Worm (Caenorhabditis elegans) whole organism, young adult: Measurements from ENCODE around the gene C14B1.8.
"Not testable (repeated sequence)": the region's sequence is repeated elsewhere in the genome, so short reads cannot be mapped to it uniquely, and the experiment has no call there.

ENCODE experiments used
- athp-1 ChIP-seq: sonication (generic microtip); optimal IDR thresholded peaks from 2 replicates; lab custom pipeline; 2017; ENCODE audit warnings: mild to moderate bottlenecking, missing genetic modification characterization, missing compliant biosample characterization
- ccch-3 ChIP-seq: fragments of 200-800 bp; sonication (Bioruptor generic); optimal IDR thresholded peaks from 2 replicates; lab custom pipeline; 2018; ENCODE audit warnings: mild to moderate bottlenecking, missing genetic modification characterization, missing compliant biosample characterization
- dpl-1 ChIP-seq: fragments of 150-350 bp; optimal IDR thresholded peaks from 2 replicates; lab custom pipeline; 2014; ENCODE audit warnings: missing biosample characterization, missing genetic modification reagents, missing genetic modification characterization
- hlh-26 ChIP-seq: fragments of 200-800 bp; sonication (Bioruptor generic); conservative IDR thresholded peaks from 2 replicates; pipeline ENCODE4 v1.3.6; 2022; ENCODE audit warnings: missing genetic modification reagents, missing genetic modification characterization, missing compliant biosample characterization
- lsy-27 ChIP-seq: sonication (generic microtip); optimal IDR thresholded peaks from 2 replicates; lab custom pipeline; 2017; ENCODE audit warnings: missing genetic modification characterization, mild to moderate bottlenecking, missing compliant biosample characterization, antibody characterized with exemption, missing genotype, borderline replicate concordance; ENCODE audit not compliant: insufficient read depth
- madf-6 ChIP-seq: fragments of 200-800 bp; sonication (Bioruptor generic); IDR thresholded peaks from 2 replicates; pipeline ENCODE4 v1.3.6; 2022; ENCODE audit warnings: missing genetic modification reagents, missing genetic modification characterization, missing compliant biosample characterization
- snpc-3.4 ChIP-seq: sonication (generic microtip); optimal IDR thresholded peaks from 2 replicates; lab custom pipeline; 2017; ENCODE audit warnings: missing genetic modification characterization, mild to moderate bottlenecking, missing compliant biosample characterization, antibody characterized with exemption, moderate library complexity, missing genotype, missing genetic modification reagents
- snpc-4 ChIP-seq, 5 experiments: fragments of 150-350 bp in 1 of 5; sonication (generic microtip) in 4 of 5; optimal IDR thresholded peaks; 2 replicates each; lab custom pipeline; 2014 to 2018; ENCODE audit warnings: missing genetic modification characterization in 5 of 5, missing biosample characterization in 3 of 5, antibody characterized with exemption in 2 of 5, mild to moderate bottlenecking in 2 of 5, missing compliant biosample characterization in 2 of 5, missing genotype in 2 of 5, moderate library complexity in 2 of 5, missing genetic modification reagents in 1 of 5
- unc-130 ChIP-seq: sonication (generic microtip); optimal IDR thresholded peaks from 2 replicates; lab custom pipeline; 2016; ENCODE audit warnings: missing genetic modification reagents, missing genetic modification characterization, missing compliant biosample characterization

DNA sequence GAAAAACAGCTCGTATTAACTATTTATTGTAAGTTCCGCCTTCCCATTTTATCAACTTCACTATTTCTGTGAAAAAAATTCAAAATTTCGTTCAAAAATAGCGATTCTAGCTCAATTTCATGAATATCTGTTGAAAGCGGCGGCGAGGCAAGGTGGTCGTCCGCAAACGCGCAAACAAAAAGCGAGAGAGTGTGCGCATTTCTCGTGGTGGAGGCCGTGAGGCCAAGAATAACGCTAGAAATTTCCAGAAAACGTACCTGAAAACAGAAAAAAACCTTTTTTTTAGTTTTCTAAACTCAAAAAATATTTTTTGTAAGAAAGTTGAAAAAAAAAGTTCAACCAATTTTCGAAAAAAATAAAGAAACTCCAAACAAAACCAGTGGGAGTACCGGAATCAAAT is 22.3 kb downstream of the C14B1.8 start:
- TF ChIP-seq snpc-4 (GFP tag; optimal IDR thresholded peaks at IDR 0.05; lab: Kevin White, UChicago); snpc-4 (tag; optimal IDR thresholded peaks at IDR 0.05; lab: Kevin White, UChicago); ccch-3 (GFP tag; lab: Kevin White, UChicago); madf-6; snpc-3.4 (tag; lab: Kevin White, UChicago); lsy-27 (tag; lab: Kevin White, UChicago); unc-130; athp-1 (tag; lab: Kevin White, UChicago); dpl-1 (GFP tag; lab: Kevin White, UChicago); hlh-26 (GFP tag; lab: Robert Waterston, UW): not testable (repeated sequence)
